Fruit fly (Drosophila melanogaster): Measurements from ENCODE around the gene rump.

rump gene

dm6 chr3R:9534595-9535217 is 24.6 kb upstream of the rump start:
- TF ChIP-seq CG7101 (tag; optimal IDR thresholded peaks at IDR 0.05) (no peak), CG1620 (GFP tag; optimal IDR thresholded peaks at IDR 0.05) (no peak), cic (GFP tag; optimal IDR thresholded peaks at IDR 0.05) (no peak), Clk (GFP tag; optimal IDR thresholded peaks at IDR 0.05) (no peak), CG11617 (GFP tag; optimal IDR thresholded peaks at IDR 0.05) (no peak), bab1 (GFP tag; optimal IDR thresholded peaks at IDR 0.05) (no peak), Mnt (GFP tag; optimal IDR thresholded peaks at IDR 0.05) (no peak), cnc (optimal IDR thresholded peaks at IDR 0.05) (no peak), Hr96 (GFP tag; optimal IDR thresholded peaks at IDR 0.05) (no peak), CG14711 (tag; optimal IDR thresholded peaks at IDR 0.05) (no peak), pad (GFP tag; optimal IDR thresholded peaks at IDR 0.05) (no peak), CG5204 (GFP tag; optimal IDR thresholded peaks at IDR 0.05) (no peak), ovo (GFP tag; optimal IDR thresholded peaks at IDR 0.05) (no peak), kay (GFP tag; ENCODE audit: borderline replicate concordance) (no peak), Crg-1 (GFP tag; optimal IDR thresholded peaks at IDR 0.05) (no peak), CG33017 (tag; optimal IDR thresholded peaks at IDR 0.05) (no peak)

- TF ChIP-seq bab1 (GFP tag; optimal IDR thresholded peaks at IDR 0.05) (peak; percentile 12), CG11617 (GFP tag; optimal IDR thresholded peaks at IDR 0.05) (peak; percentile 43), pad (GFP tag; optimal IDR thresholded peaks at IDR 0.05) (no peak), CG33017 (tag; optimal IDR thresholded peaks at IDR 0.05) (peak; percentile 46), cic (GFP tag; optimal IDR thresholded peaks at IDR 0.05) (no peak), cnc (optimal IDR thresholded peaks at IDR 0.05) (no peak), CG14711 (tag; optimal IDR thresholded peaks at IDR 0.05) (peak; percentile 68), Mnt (GFP tag; optimal IDR thresholded peaks at IDR 0.05) (no peak), kay (GFP tag; ENCODE audit: borderline replicate concordance) (no peak), CG7045 (GFP tag; optimal IDR thresholded peaks at IDR 0.05) (peak; percentile 29), CG12768 (GFP tag; optimal IDR thresholded peaks at IDR 0.05) (no peak), tj (GFP tag; optimal IDR thresholded peaks at IDR 0.05) (no peak), CG5204 (GFP tag; optimal IDR thresholded peaks at IDR 0.05) (no peak), Hr96 (GFP tag; optimal IDR thresholded peaks at IDR 0.05) (no peak), Crg-1 (GFP tag; optimal IDR thresholded peaks at IDR 0.05) (no peak), CG7101 (tag; optimal IDR thresholded peaks at IDR 0.05) (peak; percentile 70), toe (GFP tag; optimal IDR thresholded peaks at IDR 0.05) (no peak), Clk (GFP tag; optimal IDR thresholded peaks at IDR 0.05) (no peak), CG1620 (GFP tag; optimal IDR thresholded peaks at IDR 0.05) (peak; percentile 26), ovo (GFP tag; optimal IDR thresholded peaks at IDR 0.05) (no peak)
Observed at dm6 chr3R:9534125-9534496, 24.0 kb upstream of the rump start.

dm6 chr3R:9533181-9534124 is 23.3 kb upstream of the rump start:
- peak; percentile 88 for TF ChIP-seq CG33017 (tag; optimal IDR thresholded peaks at IDR 0.05)
- peak; percentile 93 for TF ChIP-seq Clk (GFP tag; optimal IDR thresholded peaks at IDR 0.05)
- TF ChIP-seq cic (GFP tag; optimal IDR thresholded peaks at IDR 0.05), result peak; percentile 72
- TF ChIP-seq ovo (GFP tag; optimal IDR thresholded peaks at IDR 0.05), result peak; percentile 57
- peak; percentile 99 for TF ChIP-seq CG11617 (GFP tag; optimal IDR thresholded peaks at IDR 0.05)
- peak; percentile 98 for TF ChIP-seq kay (GFP tag; ENCODE audit: borderline replicate concordance)
- peak; percentile 84 for TF ChIP-seq bab1 (GFP tag; optimal IDR thresholded peaks at IDR 0.05)
- TF ChIP-seq toe (GFP tag; optimal IDR thresholded peaks at IDR 0.05), result peak; percentile 94
- peak; percentile 95 for TF ChIP-seq CG12768 (GFP tag; optimal IDR thresholded peaks at IDR 0.05)
- peak; percentile 96 for TF ChIP-seq CG5204 (GFP tag; optimal IDR thresholded peaks at IDR 0.05)
- TF ChIP-seq CG7045 (GFP tag; optimal IDR thresholded peaks at IDR 0.05), result peak; percentile 96
- TF ChIP-seq CG1620 (GFP tag; optimal IDR thresholded peaks at IDR 0.05), result peak; percentile 92
- TF ChIP-seq Crg-1 (GFP tag; optimal IDR thresholded peaks at IDR 0.05), result peak; percentile 87
- TF ChIP-seq CG14711 (tag; optimal IDR thresholded peaks at IDR 0.05), result peak; percentile 81
- TF ChIP-seq Mnt (GFP tag; optimal IDR thresholded peaks at IDR 0.05), result peak; percentile 82
- peak; percentile 19 to 66 for TF ChIP-seq cnc (optimal IDR thresholded peaks at IDR 0.05)
- peak; percentile 93 for TF ChIP-seq CG7101 (tag; optimal IDR thresholded peaks at IDR 0.05)
- peak; percentile 88 for TF ChIP-seq Hr96 (GFP tag; optimal IDR thresholded peaks at IDR 0.05)
- peak; percentile 89 for TF ChIP-seq tj (GFP tag; optimal IDR thresholded peaks at IDR 0.05)
- peak; percentile 90 for TF ChIP-seq pad (GFP tag; optimal IDR thresholded peaks at IDR 0.05)

dm6 chr3R:9532437-9533180 is 22.5 kb upstream of the rump start, which contains the start of gene by:
by (minus strand) TSS chr3R:9533011.
- TF ChIP-seq kay (GFP tag; ENCODE audit: borderline replicate concordance) (peak; percentile 56), Hr96 (GFP tag; optimal IDR thresholded peaks at IDR 0.05) (no peak), toe (GFP tag; optimal IDR thresholded peaks at IDR 0.05) (no peak), ovo (GFP tag; optimal IDR thresholded peaks at IDR 0.05) (peak; percentile 64), CG12768 (GFP tag; optimal IDR thresholded peaks at IDR 0.05) (peak; percentile 39), CG7045 (GFP tag; optimal IDR thresholded peaks at IDR 0.05) (no peak), Crg-1 (GFP tag; optimal IDR thresholded peaks at IDR 0.05) (no peak), Clk (GFP tag; optimal IDR thresholded peaks at IDR 0.05) (no peak), cic (GFP tag; optimal IDR thresholded peaks at IDR 0.05) (peak; percentile 85), CG14711 (tag; optimal IDR thresholded peaks at IDR 0.05) (no peak), Mnt (GFP tag; optimal IDR thresholded peaks at IDR 0.05) (no peak), CG33017 (tag; optimal IDR thresholded peaks at IDR 0.05) (no peak), bab1 (GFP tag; optimal IDR thresholded peaks at IDR 0.05) (no peak), tj (GFP tag; optimal IDR thresholded peaks at IDR 0.05) (no peak), cnc (optimal IDR thresholded peaks at IDR 0.05) (no peak), CG1620 (GFP tag; optimal IDR thresholded peaks at IDR 0.05) (no peak), pad (GFP tag; optimal IDR thresholded peaks at IDR 0.05) (no peak), CG7101 (tag; optimal IDR thresholded peaks at IDR 0.05) (no peak), CG11617 (GFP tag; optimal IDR thresholded peaks at IDR 0.05) (no peak), CG5204 (GFP tag; optimal IDR thresholded peaks at IDR 0.05) (no peak)
